Worm (Caenorhabditis elegans) whole organism, late embryonic: Measurements from ENCODE around the gene C08E3.13.

ENCODE experiments used
- ama-1 ChIP-seq: fragments of 150-350 bp; optimal IDR thresholded peaks from 2 replicates; lab custom pipeline; 2014
- ceh-2 ChIP-seq: sonication (generic microtip); optimal IDR thresholded peaks from 2 replicates; lab custom pipeline; 2016; ENCODE audit warnings: missing genotype, missing genetic modification characterization, missing compliant biosample characterization
- elt-2 ChIP-seq: sonication (generic microtip); optimal IDR thresholded peaks from 2 replicates; lab custom pipeline; 2016; ENCODE audit warnings: missing genetic modification reagents, missing genetic modification characterization, missing compliant biosample characterization
- fkh-10 ChIP-seq: fragments of 150-350 bp; optimal IDR thresholded peaks from 2 replicates; lab custom pipeline; 2014; ENCODE audit warnings: missing biosample characterization, missing genetic modification reagents, missing genetic modification characterization
- gmeb-2 ChIP-seq: sonication (generic microtip); optimal IDR thresholded peaks from 2 replicates; lab custom pipeline; 2016; ENCODE audit warnings: missing genetic modification characterization, inconsistent platforms, missing compliant biosample characterization
- hlh-30 ChIP-seq: sonication (generic microtip); optimal IDR thresholded peaks from 2 replicates; lab custom pipeline; 2017; ENCODE audit warnings: antibody characterized with exemption, missing genetic modification characterization, missing compliant biosample characterization; ENCODE audit not compliant: insufficient read depth
- hlh-6 ChIP-seq: sonication (generic microtip); optimal IDR thresholded peaks from 2 replicates; lab custom pipeline; 2016; ENCODE audit warnings: missing genotype, missing genetic modification characterization, missing compliant biosample characterization
- lim-6 ChIP-seq: sonication (generic microtip); optimal IDR thresholded peaks from 2 replicates; lab custom pipeline; 2016; ENCODE audit warnings: missing genetic modification characterization, missing compliant biosample characterization
- lin-11 ChIP-seq: fragments of 200-800 bp; sonication (Bioruptor generic); optimal IDR thresholded peaks from 2 replicates; lab custom pipeline; 2018; ENCODE audit warnings: mild to moderate bottlenecking, missing genetic modification characterization, missing compliant biosample characterization
- nfya-1 ChIP-seq: sonication (generic microtip); optimal IDR thresholded peaks from 2 replicates; lab custom pipeline; 2017; ENCODE audit warnings: missing genetic modification characterization, mild to moderate bottlenecking, missing compliant biosample characterization, antibody characterized with exemption, moderate library complexity
- npax-4 ChIP-seq: sonication (generic microtip); optimal IDR thresholded peaks from 2 replicates; lab custom pipeline; 2016; ENCODE audit warnings: missing genetic modification characterization, missing compliant biosample characterization
- pqm-1 ChIP-seq: sonication (generic microtip); optimal IDR thresholded peaks from 2 replicates; lab custom pipeline; 2016; ENCODE audit warnings: missing genetic modification characterization, missing compliant biosample characterization
- tbx-2 ChIP-seq: sonication (generic microtip); optimal IDR thresholded peaks from 2 replicates; lab custom pipeline; 2016; ENCODE audit warnings: missing genetic modification characterization, missing compliant biosample characterization
- unc-55 ChIP-seq: sonication (generic microtip); optimal IDR thresholded peaks from 2 replicates; lab custom pipeline; 2017; ENCODE audit warnings: missing biosample characterization, missing genetic modification reagents, missing genetic modification characterization

ce11 chrII:1624572-1624971 lies 7.5 kb downstream of the C08E3.13 start, which contains the start of gene fbxa-160:
- TF ChIP-seq elt-2 (tag; lab: Kevin White, UChicago): no peak
- TF ChIP-seq tbx-2 (tag; lab: Kevin White, UChicago): no peak
- no peak for TF ChIP-seq hlh-30
- no peak for TF ChIP-seq npax-4
- no peak for TF ChIP-seq unc-55
- no peak for TF ChIP-seq pqm-1
- no peak for TF ChIP-seq ceh-2 (tag; lab: Kevin White, UChicago)
- TF ChIP-seq fkh-10: no peak
- TF ChIP-seq nfya-1: no peak
- TF ChIP-seq hlh-6 (tag; lab: Kevin White, UChicago): no peak
- no peak for TF ChIP-seq gmeb-2
- TF ChIP-seq ama-1 (lab: Kevin White, UChicago): no peak
- TF ChIP-seq lin-11 (tag; lab: Kevin White, UChicago): no peak
- TF ChIP-seq lim-6: no peak
